Worm (Caenorhabditis elegans) whole organism, late embryonic: ENCODE results near the gene nduc-2.

Experiments used
- ama-1 ChIP-seq: fragments of 150-350 bp; optimal IDR thresholded peaks from 2 replicates; lab custom pipeline; 2014
- ceh-48 ChIP-seq: sonication (generic microtip); optimal IDR thresholded peaks from 2 replicates; lab custom pipeline; 2016; ENCODE audit warnings: missing genetic modification characterization, inconsistent platforms, missing compliant biosample characterization
- dmd-4 ChIP-seq: sonication (generic microtip); optimal IDR thresholded peaks from 2 replicates; lab custom pipeline; 2016; ENCODE audit warnings: borderline replicate concordance, missing genetic modification characterization, missing compliant biosample characterization
- eyg-1 ChIP-seq: sonication (generic microtip); optimal IDR thresholded peaks from 2 replicates; lab custom pipeline; 2016; ENCODE audit warnings: missing genotype, missing genetic modification characterization, missing compliant biosample characterization
- fkh-6 ChIP-seq: sonication (generic microtip); optimal IDR thresholded peaks from 2 replicates; lab custom pipeline; 2016; ENCODE audit warnings: missing genetic modification characterization, missing compliant biosample characterization
- nhr-11 ChIP-seq: fragments of 150-350 bp; optimal IDR thresholded peaks from 2 replicates; lab custom pipeline; 2014; ENCODE audit warnings: missing biosample characterization, missing genetic modification characterization
- pqm-1 ChIP-seq: sonication (generic microtip); optimal IDR thresholded peaks from 2 replicates; lab custom pipeline; 2016; ENCODE audit warnings: missing genetic modification characterization, missing compliant biosample characterization
- tbx-2 ChIP-seq: sonication (generic microtip); optimal IDR thresholded peaks from 2 replicates; lab custom pipeline; 2016; ENCODE audit warnings: missing genetic modification characterization, missing compliant biosample characterization

DNA sequence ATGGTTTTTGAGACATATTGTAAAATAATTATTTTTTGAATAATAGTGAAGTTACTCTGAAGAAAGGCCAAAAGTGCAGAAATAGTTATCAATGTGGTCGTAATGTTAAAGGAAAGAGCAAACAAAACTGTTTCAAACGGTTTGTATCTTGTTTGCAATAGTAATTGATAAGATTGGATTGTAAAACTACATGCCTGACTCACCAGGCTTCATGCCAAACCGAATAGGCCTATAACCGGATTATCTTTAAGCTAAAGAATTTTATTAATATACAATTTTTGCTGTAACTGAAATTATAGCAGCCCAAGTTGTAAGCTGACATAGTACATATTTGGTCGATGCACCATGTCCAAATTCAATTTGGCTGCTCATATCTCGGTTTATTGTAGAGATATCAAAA, 40.1 kb upstream of the nduc-2 start, which contains the start of gene Y71H2AM.14:
- no peak for TF ChIP-seq nhr-11
- TF ChIP-seq tbx-2 (tag; lab: Kevin White, UChicago), result no peak
- no peak for TF ChIP-seq ama-1 (lab: Kevin White, UChicago)
- no peak for TF ChIP-seq dmd-4 (tag; lab: Kevin White, UChicago)
- TF ChIP-seq pqm-1, result no peak
- no peak for TF ChIP-seq fkh-6 (tag; lab: Kevin White, UChicago)
- TF ChIP-seq eyg-1 (tag; lab: Kevin White, UChicago), result no peak
- TF ChIP-seq ceh-48 (tag; lab: Kevin White, UChicago), result no peak
